Fruit fly (Drosophila melanogaster): ENCODE results near the gene Lcp65Ab2.
A peak's percentile ranks its signal among the peaks of the same experiment; 100 is the strongest.

Lcp65Ab2 gene

DNA sequence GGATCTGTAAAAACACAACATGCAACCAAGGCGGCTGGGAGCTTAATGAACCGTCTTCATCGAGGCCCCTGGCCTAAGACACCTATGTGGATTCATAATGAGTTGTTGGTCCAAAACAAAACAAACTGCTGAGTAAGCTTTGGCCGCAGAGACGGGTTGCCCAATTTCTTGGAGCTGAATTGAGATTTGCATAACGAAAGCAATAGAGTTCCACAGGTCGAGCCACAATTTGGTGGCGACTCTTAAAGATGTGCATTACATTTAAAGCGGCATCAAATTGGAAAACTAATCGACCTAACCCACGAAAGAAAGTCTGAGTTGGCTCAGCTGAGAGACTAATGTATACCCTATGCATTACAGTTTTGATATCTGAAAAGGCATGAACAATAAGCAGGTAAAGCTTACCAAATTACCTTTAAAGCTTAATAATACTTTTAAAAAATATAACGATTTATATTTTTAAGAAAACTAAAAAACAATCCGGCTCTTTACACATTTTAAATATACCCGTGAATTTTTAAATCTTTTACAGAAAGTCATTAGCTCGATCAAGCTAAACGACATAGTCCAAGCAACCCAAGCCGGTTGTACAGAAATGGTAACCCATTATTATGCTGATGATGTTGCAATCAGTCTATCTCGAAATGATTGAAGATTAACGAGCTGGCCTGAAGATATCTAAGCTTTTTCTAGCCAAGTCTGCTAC is 11.0 kb downstream of the Lcp65Ab2 start, which contains the start of gene CG13297:
Gene CG13297, minus strand, starts transcription at position 51 of the 706 bp plus-strand sequence.
- TF ChIP-seq slbo (GFP tag; IDR thresholded peaks at IDR 0.05) = no peak
- TF ChIP-seq CG7357 (GFP tag; IDR thresholded peaks at IDR 0.05) = no peak
- no peak for TF ChIP-seq br (optimal IDR thresholded peaks at IDR 0.05)
- TF ChIP-seq CG6254 (GFP tag; optimal IDR thresholded peaks at IDR 0.05) = peak; percentile 12
- TF ChIP-seq CG8944 (GFP tag; optimal IDR thresholded peaks at IDR 0.05) = no peak
- no peak for TF ChIP-seq tll (GFP tag; optimal IDR thresholded peaks at IDR 0.05)
- peak; percentile 45; the same call in 1 of the 2 replicates for TF ChIP-seq danr (GFP tag; IDR thresholded peaks at IDR 0.05)
- TF ChIP-seq pros (GFP tag; optimal IDR thresholded peaks at IDR 0.05) = peak; percentile 86
- no peak for TF ChIP-seq Hmx (GFP tag; optimal IDR thresholded peaks at IDR 0.05)
- TF ChIP-seq Spps (tag; optimal IDR thresholded peaks at IDR 0.05) = peak; percentile 5
- no peak for TF ChIP-seq NFAT (GFP tag; IDR thresholded peaks at IDR 0.05)
- TF ChIP-seq CrebB (tag; optimal IDR thresholded peaks at IDR 0.05) = no peak
- peak; percentile 54 for TF ChIP-seq unpg (GFP tag; optimal IDR thresholded peaks at IDR 0.05)
- no peak for TF ChIP-seq CG3407 (GFP tag; optimal IDR thresholded peaks at IDR 0.05)
- no peak for TF ChIP-seq CG1832 (GFP tag; optimal IDR thresholded peaks at IDR 0.05)
- TF ChIP-seq maf-S (GFP tag; optimal IDR thresholded peaks at IDR 0.05) = no peak
- no peak for TF ChIP-seq h (optimal IDR thresholded peaks at IDR 0.05)
- peak; percentile 46 for TF ChIP-seq Vsx1 (GFP tag; optimal IDR thresholded peaks at IDR 0.05)
- no peak for TF ChIP-seq B-H2 (GFP tag; optimal IDR thresholded peaks at IDR 0.05)
- TF ChIP-seq sr (GFP tag; IDR thresholded peaks at IDR 0.05) = no peak
- no peak for TF ChIP-seq kah (GFP tag; optimal IDR thresholded peaks at IDR 0.05)
- TF ChIP-seq Drgx (GFP tag; IDR thresholded peaks at IDR 0.05) = peak; percentile 37; the same call in 1 of the 2 replicates
- no peak for TF ChIP-seq Mrtf (GFP tag; IDR thresholded peaks at IDR 0.05)
- TF ChIP-seq schlank (tag; optimal IDR thresholded peaks at IDR 0.05) = no peak
- no peak for TF ChIP-seq slp2 (GFP tag; optimal IDR thresholded peaks at IDR 0.05)
- TF ChIP-seq CG17912 (GFP tag; optimal IDR thresholded peaks at IDR 0.05) = no peak
- TF ChIP-seq dimm (GFP tag; IDR thresholded peaks at IDR 0.05) = no peak
- TF ChIP-seq Awh (GFP tag; IDR thresholded peaks at IDR 0.05) = 0 out of 2 replicates have a peak, but pooled peaks have one; percentile 40
- peak; percentile 80 for TF ChIP-seq D19A (tag; optimal IDR thresholded peaks at IDR 0.05)
- TF ChIP-seq CG10267 (tag; optimal IDR thresholded peaks at IDR 0.05) = peak; percentile 50
- peak; percentile 35 for TF ChIP-seq Fer3 (tag; optimal IDR thresholded peaks at IDR 0.05)
- no peak for TF ChIP-seq CG13775 (GFP tag; optimal IDR thresholded peaks at IDR 0.05)
- no peak for TF ChIP-seq ftz-f1 (GFP tag; optimal IDR thresholded peaks at IDR 0.05)
- TF ChIP-seq pan (optimal IDR thresholded peaks at IDR 0.05) = no peak
- peak in 1 of 2 experiments; percentile 74 for TF ChIP-seq pan (GFP tag; optimal IDR thresholded peaks at IDR 0.05 in 1 of 2, IDR thresholded peaks at IDR 0.05 in 1 of 2)
- no peak for TF ChIP-seq CG9727 (GFP tag; optimal IDR thresholded peaks at IDR 0.05)
- TF ChIP-seq CG14014 (GFP tag; IDR thresholded peaks at IDR 0.05) = peak; percentile 25; the same call in 1 of the 2 replicates
- TF ChIP-seq fru (optimal IDR thresholded peaks at IDR 0.05) = no peak
- no peak for TF ChIP-seq crol (GFP tag; IDR thresholded peaks at IDR 0.05)
- TF ChIP-seq ken (GFP tag; IDR thresholded peaks at IDR 0.05) = peak; percentile 21; the same call in 1 of the 3 replicates
- no peak for TF ChIP-seq peb (GFP tag; IDR thresholded peaks at IDR 0.05)
- no peak for TF ChIP-seq en (GFP tag; optimal IDR thresholded peaks at IDR 0.05)
- no peak for TF ChIP-seq CG3995 (GFP tag; optimal IDR thresholded peaks at IDR 0.05)
- no peak for TF ChIP-seq CG3065 (GFP tag; optimal IDR thresholded peaks at IDR 0.05)
- no peak for TF ChIP-seq gro (GFP tag; optimal IDR thresholded peaks at IDR 0.05)
- no peak for TF ChIP-seq Scr (GFP tag; IDR thresholded peaks at IDR 0.05; ENCODE audit: partially characterized antibody)
- TF ChIP-seq CG31388 (GFP tag; optimal IDR thresholded peaks at IDR 0.05) = no peak
- TF ChIP-seq CG42726 (GFP tag; IDR thresholded peaks at IDR 0.05; ENCODE audit: partially characterized antibody) = no peak
- no peak for TF ChIP-seq zf30C (GFP tag; optimal IDR thresholded peaks at IDR 0.05)
- no peak for TF ChIP-seq z (GFP tag; IDR thresholded peaks at IDR 0.05)
- peak; percentile 60 for TF ChIP-seq run (tag; optimal IDR thresholded peaks at IDR 0.05)

Data from whole organism, embryonic.